Fruit fly (Drosophila melanogaster) whole organism, embryonic: ENCODE data around the gene CG31213.

Source experiments
- Asciz ChIP-seq: fragments of 200-800 bp; sonication (Bioruptor generic); optimal IDR thresholded peaks from 2 replicates; lab custom pipeline; 2017; ENCODE audit warnings: missing biosample characterization, mild to moderate bottlenecking, missing genetic modification characterization, missing genetic modification reagents
- Atf6 ChIP-seq: fragments of 200-800 bp; sonication (Bioruptor generic); IDR thresholded peaks from 2 replicates; pipeline ENCODE4 v1.3.6; 2022; ENCODE audit warnings: missing biosample characterization, missing genetic modification characterization
- Blimp-1 ChIP-seq: fragments of 200-800 bp; sonication (Bioruptor generic); optimal IDR thresholded peaks from 3 replicates; lab custom pipeline; 2018; ENCODE audit warnings: missing biosample characterization, missing genetic modification characterization, mild to moderate bottlenecking, moderate library complexity, missing genetic modification reagents
- BtbVII ChIP-seq: fragments of 200-800 bp; sonication (Bioruptor generic); optimal IDR thresholded peaks from 3 replicates; lab custom pipeline; 2017; ENCODE audit warnings: missing biosample characterization, mild to moderate bottlenecking, missing genetic modification characterization
- CG10209 ChIP-seq: fragments of 200-800 bp; sonication (Bioruptor generic); optimal IDR thresholded peaks from 3 replicates; lab custom pipeline; 2017; ENCODE audit warnings: missing biosample characterization, mild to moderate bottlenecking, missing genetic modification characterization, missing genetic modification reagents
- CG10979 ChIP-seq: fragments of 200-800 bp; sonication (Bioruptor generic); optimal IDR thresholded peaks from 2 replicates; lab custom pipeline; 2018; ENCODE audit warnings: missing biosample characterization, mild to moderate bottlenecking, missing genetic modification characterization, moderate library complexity
- CG12071 ChIP-seq: fragments of 200-800 bp; sonication (Bioruptor generic); optimal IDR thresholded peaks from 3 replicates; lab custom pipeline; 2018; ENCODE audit warnings: missing biosample characterization, mild to moderate bottlenecking, missing genetic modification characterization
- CG14014 ChIP-seq: fragments of 200-800 bp; sonication (Bioruptor generic); IDR thresholded peaks from 2 replicates; pipeline ENCODE4 v1.3.6; 2022; ENCODE audit warnings: missing biosample characterization, missing genetic modification characterization
- CG14965 ChIP-seq: fragments of 200-800 bp; sonication (Bioruptor generic); optimal IDR thresholded peaks from 2 replicates; lab custom pipeline; 2016; ENCODE audit warnings: missing biosample characterization, missing genetic modification characterization, borderline replicate concordance
- CG15514 ChIP-seq: fragments of 200-800 bp; sonication (Bioruptor generic); optimal IDR thresholded peaks from 3 replicates; lab custom pipeline; 2017; ENCODE audit warnings: missing biosample characterization, missing genetic modification characterization, mild to moderate bottlenecking, moderate library complexity, missing genetic modification reagents
- CG17328 ChIP-seq: fragments of 200-800 bp; sonication (Bioruptor generic); IDR thresholded peaks from 2 replicates; pipeline ENCODE4 v1.3.6; 2022; ENCODE audit warnings: missing biosample characterization, missing genetic modification characterization
- CG17359 ChIP-seq: fragments of 200-800 bp; sonication (Bioruptor generic); optimal IDR thresholded peaks from 3 replicates; lab custom pipeline; 2018; ENCODE audit warnings: missing biosample characterization, mild to moderate bottlenecking, missing genetic modification characterization, moderate library complexity
- CG2120 ChIP-seq: fragments of 200-800 bp; sonication (Bioruptor generic); optimal IDR thresholded peaks from 3 replicates; lab custom pipeline; 2016; ENCODE audit warnings: missing biosample characterization, missing genetic modification characterization
- CG3995 ChIP-seq: fragments of 200-800 bp; sonication (Bioruptor generic); optimal IDR thresholded peaks from 3 replicates; lab custom pipeline; 2016; ENCODE audit warnings: missing biosample characterization, missing genetic modification characterization
- CG4707 ChIP-seq: fragments of 200-800 bp; sonication (Bioruptor generic); optimal IDR thresholded peaks from 2 replicates; lab custom pipeline; 2018; ENCODE audit warnings: missing biosample characterization, mild to moderate bottlenecking, missing genetic modification characterization, moderate library complexity
- CG6765 ChIP-seq: fragments of 200-800 bp; sonication (Bioruptor generic); optimal IDR thresholded peaks from 3 replicates; lab custom pipeline; 2017; ENCODE audit warnings: missing biosample characterization, mild to moderate bottlenecking, missing genetic modification characterization
- CG6813 ChIP-seq: fragments of 200-800 bp; sonication (Bioruptor generic); optimal IDR thresholded peaks from 2 replicates; lab custom pipeline; 2017; ENCODE audit warnings: missing biosample characterization, missing genetic modification characterization, mild to moderate bottlenecking, moderate library complexity, missing genetic modification reagents
- CG6854 ChIP-seq: fragments of 200-800 bp; sonication (Bioruptor generic); optimal IDR thresholded peaks from 3 replicates; lab custom pipeline; 2017; ENCODE audit warnings: missing biosample characterization, mild to moderate bottlenecking, missing genetic modification characterization
- CG8944 ChIP-seq: fragments of 200-800 bp; sonication (Bioruptor generic); optimal IDR thresholded peaks from 3 replicates; lab custom pipeline; 2016; ENCODE audit warnings: missing biosample characterization, missing genetic modification characterization
- CG9817 ChIP-seq: fragments of 200-800 bp; sonication (Bioruptor generic); optimal IDR thresholded peaks from 2 replicates; lab custom pipeline; 2018; ENCODE audit warnings: missing biosample characterization, mild to moderate bottlenecking, missing genetic modification characterization, moderate library complexity
- CrebB ChIP-seq: fragments of 200-800 bp; sonication (Bioruptor generic); optimal IDR thresholded peaks from 3 replicates; lab custom pipeline; 2018; ENCODE audit warnings: missing biosample characterization, mild to moderate bottlenecking, missing genetic modification characterization
- Dbx ChIP-seq: fragments of 200-800 bp; sonication (Bioruptor generic); IDR thresholded peaks from 3 replicates; pipeline ENCODE4 v1.3.6; 2022; ENCODE audit warnings: missing biosample characterization, missing genetic modification characterization
- Dll ChIP-seq: fragments of 200-800 bp; sonication (Bioruptor generic); IDR thresholded peaks from 4 replicates; pipeline ENCODE4 v1.3.6; 2022; ENCODE audit warnings: missing biosample characterization, missing genetic modification characterization; ENCODE audit not compliant: partially characterized antibody
- ERR ChIP-seq: fragments of 200-800 bp; sonication (Bioruptor generic); optimal IDR thresholded peaks from 2 replicates; lab custom pipeline; 2016; ENCODE audit warnings: missing biosample characterization, missing genetic modification characterization
- Gsc ChIP-seq: fragments of 200-800 bp; sonication (Bioruptor generic); IDR thresholded peaks from 2 replicates; pipeline ENCODE4 v1.3.6; 2022; ENCODE audit warnings: missing biosample characterization, missing genetic modification characterization
- H2.0 ChIP-seq: fragments of 200-800 bp; sonication (Bioruptor generic); IDR thresholded peaks from 2 replicates; pipeline ENCODE4 v1.3.6; 2022; ENCODE audit warnings: missing biosample characterization, missing genetic modification characterization
- HLH3B ChIP-seq: fragments of 200-800 bp; sonication (Bioruptor generic); IDR thresholded peaks from 2 replicates; pipeline ENCODE4 v1.3.6; 2022; ENCODE audit warnings: missing biosample characterization, missing genetic modification characterization
- Hmr ChIP-seq: fragments of 200-800 bp; sonication (Bioruptor generic); optimal IDR thresholded peaks from 3 replicates; lab custom pipeline; 2017; ENCODE audit warnings: mild to moderate bottlenecking, missing biosample characterization, missing genetic modification reagents, missing genetic modification characterization
- Meics ChIP-seq: fragments of 200-800 bp; sonication (Bioruptor generic); optimal IDR thresholded peaks from 2 replicates; lab custom pipeline; 2017; ENCODE audit warnings: missing biosample characterization, mild to moderate bottlenecking, missing genetic modification characterization
- NFAT ChIP-seq: fragments of 200-800 bp; sonication (Bioruptor generic); IDR thresholded peaks from 2 replicates; pipeline ENCODE4 v1.3.6; 2022; ENCODE audit warnings: missing biosample characterization, missing genetic modification characterization
- Neu2 ChIP-seq: fragments of 200-800 bp; sonication (Bioruptor generic); optimal IDR thresholded peaks from 3 replicates; lab custom pipeline; 2016; ENCODE audit warnings: missing biosample characterization, missing genetic modification characterization, borderline replicate concordance
- Ravus ChIP-seq: fragments of 200-800 bp; sonication (Bioruptor generic); IDR thresholded peaks from 2 replicates; pipeline ENCODE4 v1.3.6; 2022; ENCODE audit warnings: missing biosample characterization, missing genetic modification characterization
- Sry-δ ChIP-seq: fragments of 200-800 bp; sonication (Bioruptor generic); optimal IDR thresholded peaks from 2 replicates; lab custom pipeline; 2016; ENCODE audit warnings: missing biosample characterization, missing genetic modification characterization
- Trl ChIP-seq, 3 experiments: fragments of >200 bp in 2 of 3; fragments of 200-800 bp in 1 of 3; sonication (Bioruptor generic) in 1 of 3; optimal IDR thresholded peaks; 2 replicates in 1 of 3; 3 replicates in 2 of 3; lab custom pipeline; 2016 to 2017; ENCODE audit warnings: missing biosample characterization in 1 of 3, missing genetic modification characterization in 1 of 3
- az2 ChIP-seq: fragments of 200-800 bp; sonication (Bioruptor generic); optimal IDR thresholded peaks from 3 replicates; lab custom pipeline; 2016; ENCODE audit warnings: missing biosample characterization, missing genetic modification characterization
- bcd ChIP-seq: fragments of 200-800 bp; sonication (Bioruptor generic); optimal IDR thresholded peaks from 2 replicates; lab custom pipeline; 2017; ENCODE audit warnings: missing biosample characterization, mild to moderate bottlenecking, missing genetic modification characterization
- caup ChIP-seq: fragments of 200-800 bp; sonication (Bioruptor generic); optimal IDR thresholded peaks from 3 replicates; lab custom pipeline; 2017; ENCODE audit warnings: missing biosample characterization, mild to moderate bottlenecking, missing genetic modification characterization, moderate library complexity; ENCODE audit not compliant: severe bottlenecking
- ci ChIP-seq: fragments of 200-800 bp; sonication (Bioruptor generic); IDR thresholded peaks from 3 replicates; pipeline ENCODE4 v1.3.6; 2022; ENCODE audit warnings: missing biosample characterization, missing genetic modification characterization
- en ChIP-seq: fragments of 200-800 bp; sonication (Bioruptor generic); optimal IDR thresholded peaks from 2 replicates; lab custom pipeline; 2016; ENCODE audit warnings: missing biosample characterization, missing genetic modification characterization
- eyg ChIP-seq: fragments of 200-800 bp; sonication (Bioruptor generic); optimal IDR thresholded peaks from 3 replicates; lab custom pipeline; 2016; ENCODE audit warnings: missing biosample characterization, missing genetic modification characterization
- grau ChIP-seq: fragments of 200-800 bp; optimal IDR thresholded peaks from 3 replicates; lab custom pipeline; 2019; ENCODE audit warnings: missing biosample characterization, mild to moderate bottlenecking, missing genetic modification characterization, moderate library complexity
- lmd ChIP-seq: fragments of 200-800 bp; sonication (Bioruptor generic); IDR thresholded peaks from 2 replicates; pipeline ENCODE4 v1.3.6; 2022; ENCODE audit warnings: missing biosample characterization, missing genetic modification characterization
- mirr ChIP-seq: fragments of 200-800 bp; sonication (Bioruptor generic); optimal IDR thresholded peaks from 3 replicates; lab custom pipeline; 2018; ENCODE audit warnings: missing biosample characterization, mild to moderate bottlenecking, missing genetic modification characterization
- sc ChIP-seq, 3 experiments: fragments of >200 bp in 2 of 3; fragments of 200-800 bp in 1 of 3; sonication (Bioruptor generic) in 1 of 3; optimal IDR thresholded peaks; 2 replicates in 2 of 3; 3 replicates in 1 of 3; lab custom pipeline; 2017; ENCODE audit warnings: mild to moderate bottlenecking in 1 of 3, missing biosample characterization in 1 of 3, missing genetic modification characterization in 1 of 3, missing genetic modification reagents in 1 of 3
- schlank ChIP-seq: fragments of 200-800 bp; sonication (Bioruptor generic); optimal IDR thresholded peaks from 2 replicates; lab custom pipeline; 2018; ENCODE audit warnings: missing biosample characterization, mild to moderate bottlenecking, missing genetic modification characterization
- scrt ChIP-seq: fragments of 200-800 bp; sonication (Bioruptor generic); optimal IDR thresholded peaks from 2 replicates; lab custom pipeline; 2018; ENCODE audit warnings: missing biosample characterization, mild to moderate bottlenecking, missing genetic modification characterization, moderate library complexity
- seq ChIP-seq: fragments of 200-800 bp; sonication (Bioruptor generic); IDR thresholded peaks from 2 replicates; pipeline ENCODE4 v1.3.6; 2022; ENCODE audit warnings: missing biosample characterization, missing genetic modification characterization
- zfh2 ChIP-seq: fragments of 200-800 bp; sonication (Bioruptor generic); optimal IDR thresholded peaks from 2 replicates; lab custom pipeline; 2016; ENCODE audit warnings: missing biosample characterization, missing genetic modification characterization

The CG31213 gene

DNA sequence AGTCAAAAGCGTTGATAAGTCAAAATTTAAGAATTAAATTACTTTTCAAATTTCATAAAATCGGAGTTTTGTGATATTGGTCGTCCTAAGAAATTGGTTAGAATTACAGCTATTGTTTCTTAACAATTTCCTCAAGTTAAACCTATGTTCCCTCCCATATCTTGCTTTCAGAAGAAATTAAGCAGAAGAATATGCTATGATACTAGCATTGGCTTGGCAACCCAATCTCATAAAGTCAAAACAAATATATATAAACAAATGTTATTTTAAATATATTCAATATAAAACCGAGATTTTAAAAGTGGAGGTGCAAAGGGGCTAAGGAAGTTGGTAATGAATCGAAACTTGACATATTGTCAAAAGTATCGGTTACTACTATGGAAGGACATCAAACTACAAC is at the start of gene CG31213:
Gene CG31213 (plus strand): TSS at position 301 of the 400 bp plus-strand sequence.
- no peak for TF ChIP-seq CG17359
- no peak for TF ChIP-seq bcd (GFP tag; lab: Kevin White, UChicago)
- TF ChIP-seq Blimp-1 (GFP tag; lab: Kevin White, UChicago), result no peak
- no peak for TF ChIP-seq CG8944 (GFP tag; lab: Kevin White, UChicago)
- no peak for TF ChIP-seq en (GFP tag; lab: Kevin White, UChicago)
- TF ChIP-seq Atf6 (GFP tag; lab: Robert Waterston, UW), result no peak
- no peak for TF ChIP-seq H2.0
- no peak for TF ChIP-seq Sry-δ (GFP tag; lab: Kevin White, UChicago)
- no peak for TF ChIP-seq CG17328 (GFP tag; lab: Robert Waterston, UW)
- TF ChIP-seq lmd (GFP tag; lab: Robert Waterston, UW), result no peak
- TF ChIP-seq sc (optimal IDR thresholded peaks at IDR 0.05; lab: Kevin White, UChicago), result no peak
- TF ChIP-seq sc (GFP tag; optimal IDR thresholded peaks at IDR 0.05; lab: Kevin White, UChicago), result no peak
- no peak for TF ChIP-seq HLH3B (GFP tag; lab: Robert Waterston, UW)
- no peak for TF ChIP-seq CG10979
- TF ChIP-seq zfh2 (GFP tag; lab: Kevin White, UChicago), result no peak
- no peak for TF ChIP-seq Neu2 (GFP tag; lab: Kevin White, UChicago)
- no peak for TF ChIP-seq CrebB (tag; lab: Kevin White, UChicago)
- no peak for TF ChIP-seq Gsc (GFP tag; lab: Robert Waterston, UW)

DNA sequence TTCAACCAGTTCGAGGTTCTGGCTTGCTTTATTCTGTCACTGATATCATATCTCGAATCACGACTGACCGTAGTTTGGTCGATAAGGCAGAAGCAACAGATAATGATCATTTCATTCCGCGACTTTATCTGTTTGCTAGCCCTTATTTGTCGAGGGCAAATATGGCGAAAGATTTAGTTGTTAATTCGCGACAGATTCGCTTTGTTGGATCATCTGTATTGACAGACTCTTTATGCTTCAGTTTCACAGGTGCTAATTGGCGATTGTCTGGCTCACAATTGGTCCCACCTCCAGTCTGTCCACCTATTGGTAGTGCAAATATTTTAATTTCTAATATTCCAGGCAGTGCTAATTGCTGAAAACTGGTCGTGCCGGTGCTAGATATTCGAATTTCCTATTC is 48.4 kb upstream of the CG31213 start:
- peak; percentile 30 for TF ChIP-seq CG6813 (GFP tag; lab: Kevin White, UChicago)
- TF ChIP-seq Ravus (GFP tag; lab: Robert Waterston, UW), result no peak
- no peak for TF ChIP-seq NFAT (GFP tag; lab: Robert Waterston, UW)
- TF ChIP-seq Trl (optimal IDR thresholded peaks at IDR 0.05; lab: Kevin White, UChicago), result no peak
- TF ChIP-seq Trl (GFP tag; optimal IDR thresholded peaks at IDR 0.05; lab: Kevin White, UChicago), result peak; percentile 5
- TF ChIP-seq Hmr (GFP tag; lab: Kevin White, UChicago), result peak; percentile 66
- TF ChIP-seq Dbx, result 0 out of 3 replicates have a peak, but pooled peaks have one; percentile 28
- TF ChIP-seq eyg (GFP tag; lab: Kevin White, UChicago), result peak; percentile 13
- no peak for TF ChIP-seq CG4707 (GFP tag; lab: Kevin White, UChicago)
- peak; percentile 56 for TF ChIP-seq caup (GFP tag; lab: Kevin White, UChicago)
- no peak for TF ChIP-seq bcd (GFP tag; lab: Kevin White, UChicago)
- peak; percentile 36 for TF ChIP-seq BtbVII (GFP tag; lab: Kevin White, UChicago)
- peak; percentile 48 for TF ChIP-seq CG6765 (GFP tag; lab: Kevin White, UChicago)
- TF ChIP-seq CG2120 (GFP tag; lab: Kevin White, UChicago), result peak; percentile 48
- peak; percentile 22 for TF ChIP-seq Asciz (GFP tag; lab: Kevin White, UChicago)
- TF ChIP-seq zfh2 (GFP tag; lab: Kevin White, UChicago), result no peak
- TF ChIP-seq seq (GFP tag; lab: Robert Waterston, UW), result 0 out of 2 replicates have a peak, but pooled peaks have one; percentile 32
- TF ChIP-seq scrt (GFP tag; lab: Kevin White, UChicago), result no peak
- TF ChIP-seq CG6854 (GFP tag; lab: Kevin White, UChicago), result peak; percentile 37
- TF ChIP-seq mirr (GFP tag; lab: Kevin White, UChicago), result peak; percentile 54
- TF ChIP-seq schlank (tag; lab: Kevin White, UChicago), result peak; percentile 24
- no peak for TF ChIP-seq ci (GFP tag; lab: Robert Waterston, UW)
- TF ChIP-seq grau (tag; lab: Kevin White, UChicago), result no peak
- TF ChIP-seq az2, result no peak
- TF ChIP-seq CG12071, result peak; percentile 51
- peak; percentile 49 for TF ChIP-seq Meics (GFP tag; lab: Kevin White, UChicago)
- no peak for TF ChIP-seq CG14965
- peak; percentile 43; the same call in 1 of the 2 replicates for TF ChIP-seq CG14014 (GFP tag; lab: Robert Waterston, UW)
- TF ChIP-seq ERR, result no peak
- no peak for TF ChIP-seq Dll (GFP tag; lab: Robert Waterston, UW)
- peak; percentile 4 for TF ChIP-seq CG10209 (GFP tag; lab: Kevin White, UChicago)
- TF ChIP-seq CG9817 (tag; lab: Kevin White, UChicago), result peak; percentile 10
- peak; percentile 45 for TF ChIP-seq CG15514 (GFP tag; lab: Kevin White, UChicago)
- TF ChIP-seq CG3995 (GFP tag; lab: Kevin White, UChicago), result peak; percentile 2
- TF ChIP-seq Atf6 (GFP tag; lab: Robert Waterston, UW), result peak; percentile 62
